Worm (Caenorhabditis elegans): ENCODE data around the gene his-37.

his-37 gene

ce11 chrV:9583323-9583644 is 36.4 kb downstream of the his-37 start, which contains the start of gene K09G1.1:
Gene K09G1.1 (plus strand): TSS chrV:9583545.
- TF ChIP-seq nfya-1 (tag; optimal IDR thresholded peaks at IDR 0.05; ENCODE audit: insufficient read depth) (no peak), nhr-28 (tag; optimal IDR thresholded peaks at IDR 0.05) (no peak), skn-1 (tag; optimal IDR thresholded peaks at IDR 0.05) (no peak), ama-1 (optimal IDR thresholded peaks at IDR 0.05) (no peak), R02D3.7 (tag; optimal IDR thresholded peaks at IDR 0.05) (no peak), daf-12 (tag; optimal IDR thresholded peaks at IDR 0.05) (no peak)

DNA sequence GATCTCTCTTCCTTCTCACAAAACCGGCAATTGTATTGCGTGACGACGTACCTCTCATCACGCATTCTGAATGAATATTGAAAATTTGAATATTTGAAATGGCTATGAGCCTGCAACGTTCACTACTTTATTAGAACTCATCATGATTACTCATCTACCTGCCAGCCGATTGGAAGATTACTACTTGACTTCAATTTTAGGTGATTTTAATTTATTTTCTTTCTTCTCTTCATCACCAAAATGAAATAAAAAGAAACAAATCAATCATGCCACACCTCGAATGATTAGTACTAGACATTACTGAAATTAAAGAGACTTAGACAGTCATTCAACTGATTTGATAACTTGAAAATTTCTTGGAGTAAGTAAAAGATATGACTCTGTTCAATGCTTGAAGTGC is 37.4 kb downstream of the his-37 start:
- TF ChIP-seq nhr-77 (tag; optimal IDR thresholded peaks at IDR 0.05) = no peak
- TF ChIP-seq unc-39 (tag; optimal IDR thresholded peaks at IDR 0.05) = no peak
- TF ChIP-seq nfya-1 (tag; optimal IDR thresholded peaks at IDR 0.05; ENCODE audit: insufficient read depth) = no peak
- no peak for TF ChIP-seq ceh-16 (tag; optimal IDR thresholded peaks at IDR 0.05)
- TF ChIP-seq jun-1 (tag; optimal IDR thresholded peaks at IDR 0.05) = no peak
- TF ChIP-seq ztf-4 (tag; optimal IDR thresholded peaks at IDR 0.05) = no peak
- no peak for TF ChIP-seq fkh-2 (tag; optimal IDR thresholded peaks at IDR 0.05)
- no peak for TF ChIP-seq ceh-9 (tag; optimal IDR thresholded peaks at IDR 0.05)
- TF ChIP-seq nhr-25 (tag; optimal IDR thresholded peaks at IDR 0.05) = no peak
- TF ChIP-seq nhr-11 (tag; optimal IDR thresholded peaks at IDR 0.05) = no peak
- TF ChIP-seq elt-1 (tag; optimal IDR thresholded peaks at IDR 0.05) = no peak
- no peak for TF ChIP-seq nhr-76 (tag; optimal IDR thresholded peaks at IDR 0.05)
- TF ChIP-seq lin-39 (tag; optimal IDR thresholded peaks at IDR 0.05) = no peak
- no peak for TF ChIP-seq nhr-43 (tag; optimal IDR thresholded peaks at IDR 0.05; ENCODE audit: poor library complexity, severe bottlenecking)
- TF ChIP-seq nhr-237 (tag; optimal IDR thresholded peaks at IDR 0.05) = no peak
- no peak for TF ChIP-seq nhr-12 (tag; optimal IDR thresholded peaks at IDR 0.05)
- no peak for TF ChIP-seq pha-4 (tag; optimal IDR thresholded peaks at IDR 0.05)
- TF ChIP-seq skn-1 (tag; optimal IDR thresholded peaks at IDR 0.05) = no peak

DNA sequence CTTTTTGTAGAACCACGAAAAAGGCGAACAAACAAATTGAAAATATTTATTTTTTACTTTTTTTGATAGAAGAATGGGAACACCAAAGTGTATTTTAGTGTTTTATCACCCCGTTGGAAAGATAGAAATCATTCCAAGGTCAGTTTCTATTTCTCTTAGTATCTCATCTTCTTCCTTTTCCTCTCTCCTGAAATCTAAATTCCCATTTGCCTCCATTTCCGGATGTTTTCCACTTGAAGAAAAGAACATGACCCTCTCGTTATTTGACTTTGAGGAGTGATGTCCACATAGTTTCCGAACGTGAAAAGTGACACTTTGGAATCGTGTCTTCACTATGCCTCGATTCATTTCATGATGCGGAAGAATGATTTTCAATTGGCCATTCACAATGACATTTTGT is 40.7 kb downstream of the his-37 start:
- TF ChIP-seq ama-1 (optimal IDR thresholded peaks at IDR 0.05) (no peak), lin-15B (tag; optimal IDR thresholded peaks at IDR 0.05) (no peak), hmg-11 (tag; optimal IDR thresholded peaks at IDR 0.05) (no peak), nhr-23 (tag; optimal IDR thresholded peaks at IDR 0.05) (no peak), lsy-12 (tag; optimal IDR thresholded peaks at IDR 0.05) (no peak), nfya-1 (tag; optimal IDR thresholded peaks at IDR 0.05; ENCODE audit: insufficient read depth) (no peak), pqm-1 (tag; optimal IDR thresholded peaks at IDR 0.05) (no peak)

DNA sequence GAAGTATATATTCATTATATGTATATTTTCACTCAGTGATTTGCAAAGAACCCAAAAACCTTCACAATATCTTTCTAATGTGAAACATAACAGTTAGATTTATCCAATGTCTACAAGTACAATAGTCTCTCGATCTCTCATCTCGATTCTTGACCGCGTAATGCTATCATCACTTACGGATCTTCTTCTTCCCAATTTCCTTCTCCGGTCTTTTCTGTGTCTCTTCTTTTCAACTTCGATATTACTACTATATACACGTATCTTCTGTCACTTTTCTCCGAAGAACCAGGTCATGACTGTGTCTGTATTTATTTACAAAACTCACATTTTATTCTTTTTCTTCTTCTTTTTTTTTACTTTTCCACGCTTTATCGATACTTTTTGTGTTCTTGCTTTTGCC is 41.7 kb downstream of the his-37 start:
- TF ChIP-seq nhr-237 (tag; optimal IDR thresholded peaks at IDR 0.05) (no peak), nhr-76 (tag; optimal IDR thresholded peaks at IDR 0.05) (no peak), nhr-23 (tag; optimal IDR thresholded peaks at IDR 0.05) (peak; percentile 54), nhr-77 (tag; optimal IDR thresholded peaks at IDR 0.05) (no peak), nhr-43 (tag; optimal IDR thresholded peaks at IDR 0.05; ENCODE audit: poor library complexity, severe bottlenecking) (peak; percentile 13), lin-39 (tag; optimal IDR thresholded peaks at IDR 0.05) (no peak), nhr-12 (tag; optimal IDR thresholded peaks at IDR 0.05) (no peak), skn-1 (tag; optimal IDR thresholded peaks at IDR 0.05) (no peak), snpc-4 (tag; optimal IDR thresholded peaks at IDR 0.05) (no peak), sea-2 (GFP tag; optimal IDR thresholded peaks at IDR 0.05) (no peak), R02D3.7 (tag; optimal IDR thresholded peaks at IDR 0.05) (no peak), unc-39 (tag; optimal IDR thresholded peaks at IDR 0.05) (no peak), lsy-12 (tag; optimal IDR thresholded peaks at IDR 0.05) (no peak)

DNA sequence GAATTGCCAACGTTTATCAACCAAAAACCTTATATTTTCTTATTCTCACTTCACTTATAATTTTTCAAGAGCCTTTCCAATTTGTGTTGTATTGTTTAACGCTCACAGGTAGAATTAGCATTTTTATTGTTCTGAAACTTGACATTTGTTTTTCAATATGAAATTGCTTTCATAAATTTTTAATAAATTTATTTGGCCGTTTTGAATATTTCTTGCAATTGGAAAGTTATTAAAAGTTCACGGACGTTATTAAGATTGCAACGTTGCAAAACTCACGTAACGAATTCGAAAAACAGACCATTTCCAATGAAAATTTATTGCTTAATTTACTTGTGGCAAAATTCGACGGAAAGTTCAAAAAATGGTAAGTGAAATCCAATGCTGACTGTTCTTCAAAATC is 43.4 kb downstream of the his-37 start, which contains the start of gene K09G1.2:
Gene K09G1.2 (plus strand): TSS at position 301 of the 400 bp plus-strand sequence.
- TF ChIP-seq snpc-4 (tag; optimal IDR thresholded peaks at IDR 0.05) (no peak), unc-62 (GFP tag; optimal IDR thresholded peaks at IDR 0.05) (no peak)
